Fruit fly (Drosophila melanogaster) whole organism, embryonic: ENCODE data around the gene CG11596.

ENCODE experiments used
- BEAF-32 ChIP-seq: fragments of 200-800 bp; sonication (Bioruptor generic); optimal IDR thresholded peaks from 3 replicates; lab custom pipeline; 2017; ENCODE audit warnings: missing biosample characterization, missing genetic modification characterization, mild to moderate bottlenecking, moderate library complexity, missing genetic modification reagents
- CG10209 ChIP-seq: fragments of 200-800 bp; sonication (Bioruptor generic); optimal IDR thresholded peaks from 3 replicates; lab custom pipeline; 2017; ENCODE audit warnings: missing biosample characterization, mild to moderate bottlenecking, missing genetic modification characterization, missing genetic modification reagents
- CG10431 ChIP-seq: fragments of 200-800 bp; sonication (Bioruptor generic); optimal IDR thresholded peaks from 3 replicates; lab custom pipeline; 2018; ENCODE audit warnings: missing biosample characterization, mild to moderate bottlenecking, missing genetic modification characterization
- CG10654 ChIP-seq: fragments of 200-800 bp; sonication (Bioruptor generic); optimal IDR thresholded peaks from 2 replicates; lab custom pipeline; 2016; ENCODE audit warnings: missing biosample characterization, missing genetic modification characterization
- CG11247 ChIP-seq: fragments of 200-800 bp; sonication (Bioruptor generic); IDR thresholded peaks from 2 replicates; pipeline ENCODE4 v1.3.6; 2022; ENCODE audit warnings: missing biosample characterization, missing genetic modification characterization
- CG12769 ChIP-seq: fragments of 200-800 bp; sonication (Bioruptor generic); optimal IDR thresholded peaks from 2 replicates; lab custom pipeline; 2019; ENCODE audit warnings: missing biosample characterization, mild to moderate bottlenecking, missing genetic modification characterization, moderate library complexity
- CG15073 ChIP-seq: fragments of 200-800 bp; sonication (Bioruptor generic); optimal IDR thresholded peaks from 2 replicates; lab custom pipeline; 2016; ENCODE audit warnings: missing biosample characterization, missing genetic modification characterization
- CG15514 ChIP-seq: fragments of 200-800 bp; sonication (Bioruptor generic); optimal IDR thresholded peaks from 3 replicates; lab custom pipeline; 2017; ENCODE audit warnings: missing biosample characterization, missing genetic modification characterization, mild to moderate bottlenecking, moderate library complexity, missing genetic modification reagents
- CG1602 ChIP-seq: fragments of 200-800 bp; sonication (Bioruptor generic); optimal IDR thresholded peaks from 3 replicates; lab custom pipeline; 2016; ENCODE audit warnings: missing biosample characterization, missing genetic modification characterization
- CG1647 ChIP-seq: fragments of 200-800 bp; sonication (Bioruptor generic); optimal IDR thresholded peaks from 3 replicates; lab custom pipeline; 2016; ENCODE audit warnings: missing biosample characterization, missing genetic modification characterization
- CG2199 ChIP-seq: fragments of 200-800 bp; sonication (Bioruptor generic); IDR thresholded peaks from 3 replicates; pipeline ENCODE4 v1.3.6; 2022; ENCODE audit warnings: missing biosample characterization, missing genetic modification characterization
- CG31365 ChIP-seq: fragments of 200-800 bp; sonication (Bioruptor generic); optimal IDR thresholded peaks from 2 replicates; lab custom pipeline; 2018; ENCODE audit warnings: missing biosample characterization, mild to moderate bottlenecking, missing genetic modification characterization
- CG33557 ChIP-seq: fragments of 200-800 bp; sonication (Bioruptor generic); optimal IDR thresholded peaks from 2 replicates; lab custom pipeline; 2019; ENCODE audit warnings: missing biosample characterization, mild to moderate bottlenecking, missing genetic modification characterization, moderate library complexity
- CG3407 ChIP-seq: fragments of 200-800 bp; sonication (Bioruptor generic); optimal IDR thresholded peaks from 2 replicates; lab custom pipeline; 2018; ENCODE audit warnings: missing biosample characterization, mild to moderate bottlenecking, missing genetic modification characterization
- CG8290 ChIP-seq, 3 experiments: fragments of 200-800 bp; sonication (Bioruptor generic); optimal IDR thresholded peaks; 2 replicates each; lab custom pipeline; 2016 to 2019; ENCODE audit warnings: missing biosample characterization in 3 of 3, missing genetic modification characterization in 3 of 3, mild to moderate bottlenecking in 2 of 3, moderate library complexity in 1 of 3
- CG8765 ChIP-seq: fragments of 200-800 bp; sonication (Bioruptor generic); IDR thresholded peaks from 2 replicates; pipeline ENCODE4 v1.3.6; 2022; ENCODE audit warnings: missing biosample characterization, missing genetic modification characterization
- CTCF ChIP-seq: fragments of 200-800 bp; sonication (Bioruptor generic); optimal IDR thresholded peaks from 2 replicates; lab custom pipeline; 2017; ENCODE audit warnings: missing biosample characterization, mild to moderate bottlenecking, missing genetic modification characterization, moderate library complexity
- CkIIα-i1 ChIP-seq: fragments of 200-800 bp; sonication (Bioruptor generic); IDR thresholded peaks from 2 replicates; pipeline ENCODE4 v1.3.6; 2022; ENCODE audit warnings: missing biosample characterization, missing genetic modification characterization
- D ChIP-seq, 2 experiments: fragments of 200-800 bp in 1 of 2; fragments of >200 bp in 1 of 2; sonication (Bioruptor generic) in 1 of 2; optimal IDR thresholded peaks; 2 replicates in 1 of 2; 3 replicates in 1 of 2; lab custom pipeline; 2017; ENCODE audit warnings: mild to moderate bottlenecking in 1 of 2, missing biosample characterization in 1 of 2, missing genetic modification characterization in 1 of 2, missing genetic modification reagents in 1 of 2
- Fer1 ChIP-seq: fragments of 200-800 bp; sonication (Bioruptor generic); optimal IDR thresholded peaks from 2 replicates; lab custom pipeline; 2017; ENCODE audit warnings: missing biosample characterization, mild to moderate bottlenecking, missing genetic modification characterization
- HmgD ChIP-seq: fragments of 200-800 bp; sonication (Bioruptor generic); optimal IDR thresholded peaks from 3 replicates; lab custom pipeline; 2016; ENCODE audit warnings: missing biosample characterization, missing genetic modification characterization
- Hmx ChIP-seq: fragments of 200-800 bp; sonication (Bioruptor generic); optimal IDR thresholded peaks from 2 replicates; lab custom pipeline; 2016; ENCODE audit warnings: missing biosample characterization, missing genetic modification characterization
- Kr ChIP-seq: fragments of 200-800 bp; sonication (Bioruptor generic); optimal IDR thresholded peaks from 2 replicates; lab custom pipeline; 2017; ENCODE audit warnings: missing biosample characterization, mild to moderate bottlenecking, missing genetic modification characterization
- Lim3 ChIP-seq: fragments of 200-800 bp; sonication (Bioruptor generic); IDR thresholded peaks from 2 replicates; pipeline ENCODE4 v1.3.6; 2022; ENCODE audit warnings: missing biosample characterization, missing genetic modification characterization
- Max ChIP-seq: fragments of 200-800 bp; sonication (Bioruptor generic); optimal IDR thresholded peaks from 2 replicates; lab custom pipeline; 2016; ENCODE audit warnings: missing biosample characterization, mild to moderate bottlenecking, missing genetic modification characterization
- NfI ChIP-seq: fragments of 200-800 bp; sonication (Bioruptor generic); optimal IDR thresholded peaks from 3 replicates; lab custom pipeline; 2018; ENCODE audit warnings: missing biosample characterization, mild to moderate bottlenecking, missing genetic modification characterization, moderate library complexity
- Opbp ChIP-seq: fragments of 200-800 bp; sonication (Bioruptor generic); IDR thresholded peaks from 3 replicates; pipeline ENCODE4 v1.3.6; 2022; ENCODE audit warnings: missing biosample characterization, missing genetic modification characterization; ENCODE audit not compliant: partially characterized antibody
- Pdp1 ChIP-seq, 2 experiments: fragments of 200-800 bp; sonication (Bioruptor generic); optimal IDR thresholded peaks; 3 replicates each; lab custom pipeline; 2016; ENCODE audit warnings: missing biosample characterization in 2 of 2, missing genetic modification characterization in 2 of 2, mild to moderate bottlenecking in 1 of 2, moderate library complexity in 1 of 2
- bcd ChIP-seq: fragments of 200-800 bp; sonication (Bioruptor generic); optimal IDR thresholded peaks from 2 replicates; lab custom pipeline; 2017; ENCODE audit warnings: missing biosample characterization, mild to moderate bottlenecking, missing genetic modification characterization
- br ChIP-seq: fragments of >200 bp; optimal IDR thresholded peaks from 2 replicates; lab custom pipeline; 2017
- cato ChIP-seq: fragments of 200-800 bp; sonication (Bioruptor generic); optimal IDR thresholded peaks from 2 replicates; lab custom pipeline; 2016; ENCODE audit warnings: missing biosample characterization, missing genetic modification characterization, borderline replicate concordance
- cg ChIP-seq: fragments of 200-800 bp; sonication (Bioruptor generic); optimal IDR thresholded peaks from 3 replicates; lab custom pipeline; 2019; ENCODE audit warnings: missing biosample characterization, mild to moderate bottlenecking, missing genetic modification characterization, moderate library complexity
- croc ChIP-seq: fragments of 200-800 bp; sonication (Bioruptor generic); conservative IDR thresholded peaks from 3 replicates; pipeline ENCODE4 v1.3.6; 2022; ENCODE audit warnings: missing biosample characterization, missing genetic modification characterization
- crol ChIP-seq: fragments of 200-800 bp; sonication (Bioruptor generic); IDR thresholded peaks from 2 replicates; pipeline ENCODE4 v1.3.6; 2022; ENCODE audit warnings: missing biosample characterization, missing genetic modification characterization
- danr ChIP-seq: fragments of 200-800 bp; sonication (Bioruptor generic); IDR thresholded peaks from 2 replicates; pipeline ENCODE4 v1.3.6; 2022; ENCODE audit warnings: missing biosample characterization, missing genetic modification characterization
- dm ChIP-seq: fragments of 200-800 bp; sonication (Bioruptor generic); optimal IDR thresholded peaks from 3 replicates; lab custom pipeline; 2016; ENCODE audit warnings: missing biosample characterization, missing genetic modification characterization
- eve ChIP-seq, 2 experiments: fragments of >200 bp; optimal IDR thresholded peaks; 2 replicates each; lab custom pipeline; 2017; ENCODE audit warnings: missing biosample characterization in 2 of 2, missing genetic modification characterization in 2 of 2
- gfzf ChIP-seq: fragments of 200-800 bp; sonication (Bioruptor generic); optimal IDR thresholded peaks from 2 replicates; lab custom pipeline; 2016; ENCODE audit warnings: missing biosample characterization, mild to moderate bottlenecking, missing genetic modification characterization, moderate library complexity
- jigr1 ChIP-seq: fragments of 200-800 bp; sonication (Bioruptor generic); IDR thresholded peaks from 3 replicates; pipeline ENCODE4 v1.3.6; 2022; ENCODE audit warnings: missing biosample characterization, missing genetic modification characterization
- jing ChIP-seq: fragments of 200-800 bp; sonication (Bioruptor generic); optimal IDR thresholded peaks from 2 replicates; lab custom pipeline; 2018; ENCODE audit warnings: missing biosample characterization, mild to moderate bottlenecking, missing genetic modification characterization
- pnt ChIP-seq: fragments of 200-800 bp; sonication (Bioruptor generic); optimal IDR thresholded peaks from 3 replicates; lab custom pipeline; 2016; ENCODE audit warnings: missing biosample characterization, missing genetic modification characterization
- prd ChIP-seq, 3 experiments: fragments of >200 bp in 2 of 3; fragments of 200-800 bp in 1 of 3; sonication (Bioruptor generic) in 1 of 3; optimal IDR thresholded peaks in 2 of 3; IDR thresholded peaks in 1 of 3; 2 replicates in 2 of 3; 3 replicates in 1 of 3; pipeline versions ENCODE4 v1.3.6 to Lab custom; 2017 to 2022; ENCODE audit warnings: missing biosample characterization in 1 of 3, missing genetic modification characterization in 1 of 3
- run ChIP-seq: fragments of 200-800 bp; sonication (Bioruptor generic); optimal IDR thresholded peaks from 3 replicates; lab custom pipeline; 2018; ENCODE audit warnings: missing biosample characterization, mild to moderate bottlenecking, missing genetic modification characterization
- salm ChIP-seq: fragments of 200-800 bp; sonication (Bioruptor generic); optimal IDR thresholded peaks from 2 replicates; lab custom pipeline; 2018; ENCODE audit warnings: missing biosample characterization, mild to moderate bottlenecking, missing genetic modification characterization
- sim ChIP-seq: fragments of 200-800 bp; sonication (Bioruptor generic); IDR thresholded peaks from 2 replicates; pipeline ENCODE4 v1.3.6; 2022; ENCODE audit warnings: missing biosample characterization, missing genetic modification characterization
- so ChIP-seq: fragments of 200-800 bp; sonication (Bioruptor generic); IDR thresholded peaks from 3 replicates; pipeline ENCODE4 v1.3.6; 2022; ENCODE audit warnings: missing biosample characterization, missing genetic modification characterization
- sqz ChIP-seq: fragments of 200-800 bp; sonication (Bioruptor generic); optimal IDR thresholded peaks from 3 replicates; lab custom pipeline; 2018; ENCODE audit warnings: missing biosample characterization, mild to moderate bottlenecking, missing genetic modification characterization
- trem ChIP-seq: fragments of 200-800 bp; optimal IDR thresholded peaks from 3 replicates; lab custom pipeline; 2019; ENCODE audit warnings: missing biosample characterization, mild to moderate bottlenecking, missing genetic modification characterization, moderate library complexity
- wek ChIP-seq: fragments of 200-800 bp; sonication (Bioruptor generic); optimal IDR thresholded peaks from 3 replicates; lab custom pipeline; 2018; ENCODE audit warnings: missing biosample characterization, mild to moderate bottlenecking, missing genetic modification characterization, moderate library complexity

Gene CG11596

DNA sequence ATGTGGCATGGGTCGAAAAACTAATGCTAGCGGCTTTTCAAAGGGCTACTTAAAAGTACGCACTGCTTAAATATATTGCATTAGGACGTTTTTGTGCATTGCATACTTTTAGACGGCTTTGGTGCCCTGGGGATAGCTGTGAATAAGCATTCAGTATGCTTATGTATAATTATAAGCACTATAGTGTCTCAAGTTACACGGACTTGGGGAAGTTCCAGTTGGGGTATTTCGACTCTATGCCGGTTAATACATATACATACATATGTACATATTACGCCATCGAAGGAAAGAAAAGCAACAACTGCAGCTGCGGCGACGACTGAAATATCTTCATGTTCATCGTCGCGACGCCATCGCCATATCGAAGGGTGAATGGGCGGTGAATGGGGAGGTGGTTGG, 35.7 kb downstream of the CG11596 start:
- peak; percentile 1 for TF ChIP-seq gfzf (GFP tag; lab: Kevin White, UChicago)
- peak; percentile 44 for TF ChIP-seq CG31365
- no peak for TF ChIP-seq cato (GFP tag; lab: Kevin White, UChicago)
- TF ChIP-seq NfI (GFP tag; lab: Kevin White, UChicago), result no peak
- no peak for TF ChIP-seq Max (GFP tag; lab: Kevin White, UChicago)
- no peak for TF ChIP-seq br (lab: Kevin White, UChicago)
- no peak for TF ChIP-seq CG1647
- no peak for TF ChIP-seq pnt (GFP tag; lab: Kevin White, UChicago)
- TF ChIP-seq CG1602, result no peak
- TF ChIP-seq Fer1 (GFP tag; lab: Kevin White, UChicago), result no peak
- TF ChIP-seq CG10654 (GFP tag; lab: Kevin White, UChicago), result no peak
- TF ChIP-seq cg (GFP tag; lab: Kevin White, UChicago), result peak; percentile 26
- peak; percentile 50; the same call in 1 of the 2 replicates for TF ChIP-seq crol (GFP tag; lab: Robert Waterston, UW)
- no peak for TF ChIP-seq dm (GFP tag; lab: Kevin White, UChicago)
- TF ChIP-seq BEAF-32 (GFP tag; lab: Kevin White, UChicago), result no peak
- TF ChIP-seq CG8290 (GFP tag; optimal IDR thresholded peaks at IDR 0.05; lab: Kevin White, UChicago), result no peak
- peak in 1 of 2 experiments; percentile 23 for TF ChIP-seq CG8290 (tag; optimal IDR thresholded peaks at IDR 0.05; lab: Kevin White, UChicago)
- no peak for TF ChIP-seq Hmx (GFP tag; lab: Kevin White, UChicago)
- TF ChIP-seq jigr1 (GFP tag; lab: Robert Waterston, UW), result no peak
- no peak for TF ChIP-seq Lim3 (GFP tag; lab: Robert Waterston, UW)
- peak; percentile 30 for TF ChIP-seq CG12769 (tag; lab: Kevin White, UChicago)
- TF ChIP-seq bcd (GFP tag; lab: Kevin White, UChicago), result no peak
- TF ChIP-seq CG33557 (GFP tag; lab: Kevin White, UChicago), result no peak
- peak; percentile 35 for TF ChIP-seq CTCF
- TF ChIP-seq CG3407 (GFP tag; lab: Kevin White, UChicago), result no peak
- peak in 1 of 2 experiments; percentile 70 for TF ChIP-seq Pdp1 (GFP tag; optimal IDR thresholded peaks at IDR 0.05; lab: Kevin White, UChicago)
- peak; percentile 62; the same call in 1 of the 3 replicates for TF ChIP-seq so
- peak; percentile 62 for TF ChIP-seq wek (GFP tag; lab: Kevin White, UChicago)
- no peak for TF ChIP-seq CG8765 (GFP tag; lab: Robert Waterston, UW)
- no peak for TF ChIP-seq Opbp (GFP tag; lab: Robert Waterston, UW)
- no peak for TF ChIP-seq danr (GFP tag; lab: Robert Waterston, UW)

DNA sequence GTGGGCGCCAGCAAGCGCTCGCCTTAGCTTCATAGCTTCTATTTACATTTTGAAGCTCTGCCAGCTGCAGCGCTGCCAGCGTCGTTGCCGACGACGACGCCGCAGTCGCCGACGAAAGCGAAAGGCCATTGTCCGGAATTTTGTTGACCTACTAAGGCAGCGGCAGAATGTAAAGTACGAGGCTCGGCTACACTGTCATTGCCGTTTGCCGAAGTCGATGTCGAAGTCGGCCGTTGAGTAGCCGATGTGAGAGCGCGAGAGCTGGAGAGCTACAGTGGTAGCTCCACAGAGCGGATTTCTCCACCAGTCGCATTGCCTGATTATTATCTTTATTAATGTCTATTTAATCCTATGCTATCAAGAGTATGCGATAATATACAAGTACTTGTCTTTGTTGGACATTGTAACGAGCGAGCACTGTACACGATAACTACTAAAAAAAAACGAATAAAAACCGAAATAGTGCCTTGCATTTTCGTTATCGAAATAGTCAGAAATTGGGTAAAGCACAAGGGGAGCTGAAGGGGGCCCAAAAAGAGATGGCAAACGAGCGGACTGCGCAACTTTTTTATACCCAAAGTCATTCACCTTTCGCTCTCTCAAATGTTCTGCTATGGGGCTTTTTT, 36.2 kb downstream of the CG11596 start:
- TF ChIP-seq CG15514 (GFP tag; lab: Kevin White, UChicago), result peak; percentile 82
- TF ChIP-seq CG15073 (GFP tag; lab: Kevin White, UChicago), result peak; percentile 73
- peak; percentile 90 for TF ChIP-seq CG10431 (GFP tag; lab: Kevin White, UChicago)
- TF ChIP-seq HmgD (GFP tag; lab: Kevin White, UChicago), result peak; percentile 56
- TF ChIP-seq CG2199 (GFP tag; lab: Robert Waterston, UW), result peak; percentile 96
- peak; percentile 62 for TF ChIP-seq trem (tag; lab: Kevin White, UChicago)
- peak; percentile 93 for TF ChIP-seq CG11247 (GFP tag; lab: Robert Waterston, UW)
- TF ChIP-seq salm (tag; lab: Kevin White, UChicago), result peak; percentile 87
- TF ChIP-seq run (tag; lab: Kevin White, UChicago), result peak; percentile 83
- TF ChIP-seq Kr (GFP tag; lab: Kevin White, UChicago), result no peak
- TF ChIP-seq sqz (GFP tag; lab: Kevin White, UChicago), result peak; percentile 97
- peak; percentile 91 for TF ChIP-seq croc (GFP tag; lab: Robert Waterston, UW)
- TF ChIP-seq sim (GFP tag; lab: Robert Waterston, UW), result peak; percentile 84
- no peak for TF ChIP-seq D (optimal IDR thresholded peaks at IDR 0.05; lab: Kevin White, UChicago)
- TF ChIP-seq D (GFP tag; optimal IDR thresholded peaks at IDR 0.05; lab: Kevin White, UChicago), result peak; percentile 93
- TF ChIP-seq CG10209 (GFP tag; lab: Kevin White, UChicago), result peak; percentile 92
- peak; percentile 86 for TF ChIP-seq Max (GFP tag; lab: Kevin White, UChicago)
- peak; percentile 88 for TF ChIP-seq CkIIα-i1 (GFP tag; lab: Robert Waterston, UW)
- no peak for TF ChIP-seq prd (optimal IDR thresholded peaks at IDR 0.05; lab: Kevin White, UChicago)
- TF ChIP-seq prd (GFP tag; IDR thresholded peaks at IDR 0.05; lab: Robert Waterston, UW), result peak; percentile 96
- peak in 1 of 2 experiments; percentile 91 for TF ChIP-seq eve (GFP tag; optimal IDR thresholded peaks at IDR 0.05; lab: Kevin White, UChicago)
- TF ChIP-seq jing (GFP tag; lab: Kevin White, UChicago), result peak; percentile 92
